Worm (Caenorhabditis elegans) whole organism, L3 larva: Measurements from ENCODE around the gene snu-23.

Experiments
- R02D3.7 ChIP-seq: fragments of 150-350 bp; optimal IDR thresholded peaks from 2 replicates; lab custom pipeline; 2014; ENCODE audit warnings: missing biosample characterization, missing genetic modification characterization
- ZK546.5 ChIP-seq: sonication (generic microtip); optimal IDR thresholded peaks from 2 replicates; lab custom pipeline; 2017; ENCODE audit warnings: missing biosample characterization, missing genetic modification characterization
- aly-2 ChIP-seq: fragments of 150-350 bp; optimal IDR thresholded peaks from 2 replicates; lab custom pipeline; 2014; ENCODE audit warnings: missing biosample characterization, missing genetic modification characterization
- ama-1 ChIP-seq: fragments of 150-350 bp; optimal IDR thresholded peaks from 2 replicates; lab custom pipeline; 2018
- ceh-16 ChIP-seq: sonication (generic microtip); optimal IDR thresholded peaks from 2 replicates; lab custom pipeline; 2017; ENCODE audit warnings: missing biosample characterization, missing genetic modification characterization
- ceh-28 ChIP-seq: fragments of 150-350 bp; optimal IDR thresholded peaks from 2 replicates; lab custom pipeline; 2014; ENCODE audit warnings: missing biosample characterization, missing genetic modification reagents, missing genetic modification characterization
- ceh-82 ChIP-seq: fragments of 150-350 bp; optimal IDR thresholded peaks from 2 replicates; lab custom pipeline; 2014; ENCODE audit warnings: missing biosample characterization, missing genetic modification characterization
- ceh-9 ChIP-seq: sonication (generic microtip); optimal IDR thresholded peaks from 2 replicates; lab custom pipeline; 2018; ENCODE audit warnings: missing biosample characterization, missing genetic modification characterization
- daf-12 ChIP-seq: fragments of 150-350 bp; optimal IDR thresholded peaks from 2 replicates; lab custom pipeline; 2014; ENCODE audit warnings: missing biosample characterization, missing genetic modification reagents, missing genetic modification characterization
- egl-5 ChIP-seq: fragments of 150-350 bp; optimal IDR thresholded peaks from 2 replicates; lab custom pipeline; 2017; ENCODE audit warnings: missing biosample characterization, missing genetic modification reagents, missing genetic modification characterization, inconsistent platforms
- elt-1 ChIP-seq: fragments of 150-350 bp; optimal IDR thresholded peaks from 2 replicates; lab custom pipeline; 2014; ENCODE audit warnings: missing biosample characterization, missing genetic modification characterization
- elt-2 ChIP-seq: sonication (generic microtip); optimal IDR thresholded peaks from 2 replicates; lab custom pipeline; 2016; ENCODE audit warnings: missing genetic modification reagents, mild to moderate bottlenecking, missing genetic modification characterization, missing compliant biosample characterization
- eor-1 ChIP-seq, 2 experiments: fragments of 150-350 bp; optimal IDR thresholded peaks; 2 replicates each; lab custom pipeline; 2014 to 2018; ENCODE audit warnings: missing biosample characterization in 2 of 2, missing genetic modification characterization in 2 of 2
- fkh-10 ChIP-seq: sonication (generic microtip); optimal IDR thresholded peaks from 2 replicates; lab custom pipeline; 2017; ENCODE audit warnings: missing biosample characterization, missing genetic modification reagents, missing genetic modification characterization
- fkh-2 ChIP-seq: fragments of 150-350 bp; optimal IDR thresholded peaks from 2 replicates; lab custom pipeline; 2014; ENCODE audit warnings: missing biosample characterization, missing genetic modification reagents, missing genetic modification characterization
- hmg-11 ChIP-seq: sonication (generic microtip); optimal IDR thresholded peaks from 2 replicates; lab custom pipeline; 2016; ENCODE audit warnings: missing genetic modification characterization, missing compliant biosample characterization
- lin-39 ChIP-seq: fragments of 150-350 bp; optimal IDR thresholded peaks from 2 replicates; lab custom pipeline; 2018; ENCODE audit warnings: missing biosample characterization, missing genetic modification reagents, missing genetic modification characterization
- lsy-12 ChIP-seq: sonication (generic microtip); optimal IDR thresholded peaks from 2 replicates; lab custom pipeline; 2016; ENCODE audit warnings: mild to moderate bottlenecking, missing genetic modification characterization, missing compliant biosample characterization
- mdl-1 ChIP-seq: fragments of 150-350 bp; optimal IDR thresholded peaks from 2 replicates; lab custom pipeline; 2014; ENCODE audit warnings: missing biosample characterization, missing genetic modification characterization
- nfya-1 ChIP-seq: sonication (generic microtip); optimal IDR thresholded peaks from 2 replicates; lab custom pipeline; 2017; ENCODE audit warnings: missing genetic modification characterization, mild to moderate bottlenecking, missing compliant biosample characterization, antibody characterized with exemption, moderate library complexity; ENCODE audit not compliant: insufficient read depth
- nhr-11 ChIP-seq: fragments of 150-350 bp; optimal IDR thresholded peaks from 2 replicates; lab custom pipeline; 2014; ENCODE audit warnings: missing biosample characterization, missing genetic modification characterization
- nhr-23 ChIP-seq: fragments of 150-350 bp; optimal IDR thresholded peaks from 2 replicates; lab custom pipeline; 2014; ENCODE audit warnings: missing biosample characterization, missing genetic modification reagents, missing genetic modification characterization
- nhr-237 ChIP-seq: fragments of 150-350 bp; optimal IDR thresholded peaks from 2 replicates; lab custom pipeline; 2014; ENCODE audit warnings: missing biosample characterization, missing genetic modification characterization
- nhr-25 ChIP-seq: sonication (generic microtip); optimal IDR thresholded peaks from 2 replicates; lab custom pipeline; 2017; ENCODE audit warnings: missing biosample characterization, missing genetic modification characterization
- nhr-28 ChIP-seq: fragments of 150-350 bp; optimal IDR thresholded peaks from 2 replicates; lab custom pipeline; 2014; ENCODE audit warnings: missing biosample characterization, missing genetic modification characterization
- nhr-43 ChIP-seq: sonication (generic microtip); optimal IDR thresholded peaks from 2 replicates; lab custom pipeline; 2016; ENCODE audit warnings: mild to moderate bottlenecking, missing genetic modification characterization, missing compliant biosample characterization; ENCODE audit not compliant: poor library complexity, severe bottlenecking
- nhr-67 ChIP-seq: fragments of 150-350 bp; optimal IDR thresholded peaks from 2 replicates; lab custom pipeline; 2014; ENCODE audit warnings: missing biosample characterization, missing genetic modification characterization
- nhr-76 ChIP-seq: fragments of 150-350 bp; sonication (generic microtip); optimal IDR thresholded peaks from 5 replicates; lab custom pipeline; 2014; ENCODE audit warnings: missing biosample characterization, missing genetic modification characterization
- pha-4 ChIP-seq: fragments of 150-350 bp; optimal IDR thresholded peaks from 2 replicates; lab custom pipeline; 2014; ENCODE audit warnings: missing biosample characterization, missing genetic modification reagents, missing genetic modification characterization
- pqm-1 ChIP-seq: fragments of 150-350 bp; optimal IDR thresholded peaks from 2 replicates; lab custom pipeline; 2017; ENCODE audit warnings: missing biosample characterization, missing genetic modification characterization, inconsistent platforms
- sea-2 ChIP-seq: fragments of 150-350 bp; sonication (generic microtip); optimal IDR thresholded peaks from 4 replicates; lab custom pipeline; 2014; ENCODE audit warnings: missing biosample characterization, missing genetic modification reagents, missing genetic modification characterization
- snpc-4 ChIP-seq: fragments of 150-350 bp; optimal IDR thresholded peaks from 2 replicates; lab custom pipeline; 2014; ENCODE audit warnings: missing biosample characterization, missing genetic modification characterization
- tbx-2 ChIP-seq: sonication (generic microtip); optimal IDR thresholded peaks from 2 replicates; lab custom pipeline; 2016; ENCODE audit warnings: mild to moderate bottlenecking, missing genetic modification characterization, missing compliant biosample characterization
- unc-39 ChIP-seq: sonication (generic microtip); optimal IDR thresholded peaks from 4 replicates; lab custom pipeline; 2017; ENCODE audit warnings: missing biosample characterization, missing genetic modification characterization
- unc-62 ChIP-seq: fragments of 150-350 bp; sonication (generic microtip); optimal IDR thresholded peaks from 4 replicates; lab custom pipeline; 2014; ENCODE audit warnings: missing biosample characterization, missing genetic modification reagents, missing genetic modification characterization
- ztf-11 ChIP-seq: fragments of 150-350 bp; optimal IDR thresholded peaks from 2 replicates; lab custom pipeline; 2014; ENCODE audit warnings: missing biosample characterization, missing genetic modification characterization
- ztf-4 ChIP-seq: fragments of 150-350 bp; optimal IDR thresholded peaks from 2 replicates; lab custom pipeline; 2014; ENCODE audit warnings: missing biosample characterization, missing genetic modification characterization

The snu-23 gene

ce11 chrIII:7725483-7726250 lies 44.3 kb downstream of the snu-23 start:
- TF ChIP-seq egl-5 (tag; lab: Kevin White, UChicago) (no peak), daf-12 (no peak), nfya-1 (peak; percentile 64), ceh-82 (tag; lab: Kevin White, UChicago) (no peak), pqm-1 (tag; lab: Kevin White, UChicago) (no peak), ztf-11 (no peak), aly-2 (tag; lab: Kevin White, UChicago) (no peak), fkh-2 (no peak), fkh-10 (peak; percentile 28), ceh-16 (no peak), ama-1 (peak; percentile 17), hmg-11 (tag; lab: Kevin White, UChicago) (peak; percentile 31), elt-2 (tag; lab: Kevin White, UChicago) (no peak), nhr-28 (tag; lab: Kevin White, UChicago) (no peak), lsy-12 (tag; lab: Kevin White, UChicago) (no peak), tbx-2 (tag; lab: Kevin White, UChicago) (no peak), nhr-11 (tag; lab: Kevin White, UChicago) (no peak), lin-39 (peak; percentile 61)

DNA sequence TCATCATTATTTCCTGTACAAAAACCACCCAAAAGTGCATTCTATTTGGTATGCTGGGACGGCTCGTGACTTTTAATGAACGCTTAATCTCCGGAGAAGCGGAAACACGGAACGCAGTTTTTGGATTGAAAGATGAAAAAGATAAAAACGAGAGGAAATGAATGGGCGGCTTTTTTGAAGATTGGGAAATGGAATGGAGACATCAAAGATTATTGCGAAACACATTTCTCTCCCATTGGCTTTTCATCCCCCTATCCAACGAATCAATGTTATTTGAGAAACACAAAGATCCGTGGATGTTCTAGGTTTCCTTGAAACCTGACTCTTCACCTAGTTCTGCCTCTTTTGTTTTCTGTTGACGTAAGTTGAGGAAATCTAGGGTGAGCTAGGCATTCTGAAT lies 45.5 kb downstream of the snu-23 start:
- TF ChIP-seq nfya-1 (peak; percentile 55), ZK546.5 (tag; lab: Kevin White, UChicago) (no peak), ceh-16 (no peak), mdl-1 (tag; lab: Kevin White, UChicago) (no peak), aly-2 (tag; lab: Kevin White, UChicago) (no peak), lsy-12 (tag; lab: Kevin White, UChicago) (no peak), ztf-11 (no peak), ztf-4 (tag; lab: Kevin White, UChicago) (no peak), egl-5 (tag; lab: Kevin White, UChicago) (peak; percentile 19), unc-62 (no peak), sea-2 (GFP tag; lab: Kevin White, UChicago) (no peak), elt-1 (tag; lab: Kevin White, UChicago) (peak; percentile 71), pqm-1 (tag; lab: Kevin White, UChicago) (no peak), lin-39 (peak; percentile 30), nhr-67 (tag; lab: Kevin White, UChicago) (no peak), ceh-28 (tag; lab: Kevin White, UChicago) (no peak), daf-12 (no peak), nhr-23 (tag; lab: Kevin White, UChicago) (peak; percentile 11), nhr-76 (tag; lab: Kevin White, UChicago) (no peak)

- TF ChIP-seq fkh-10 (peak; percentile 18), nfya-1 (peak; percentile 61), ceh-9 (no peak), eor-1 (tag; optimal IDR thresholded peaks at IDR 0.05; lab: Kevin White, UChicago) (no peak), unc-39 (tag; lab: Kevin White, UChicago) (no peak), aly-2 (tag; lab: Kevin White, UChicago) (no peak), snpc-4 (peak; percentile 31), nhr-25 (tag; lab: Kevin White, UChicago) (peak; percentile 15), ceh-28 (tag; lab: Kevin White, UChicago) (peak; percentile 31), ceh-82 (tag; lab: Kevin White, UChicago) (no peak), hmg-11 (tag; lab: Kevin White, UChicago) (peak; percentile 62), egl-5 (tag; lab: Kevin White, UChicago) (peak; percentile 60), pha-4 (tag; lab: Kevin White, UChicago) (peak; percentile 4), lin-39 (peak; percentile 11), nhr-43 (tag; lab: Kevin White, UChicago) (no peak), sea-2 (GFP tag; lab: Kevin White, UChicago) (no peak), daf-12 (no peak), ztf-4 (tag; lab: Kevin White, UChicago) (no peak), elt-1 (tag; lab: Kevin White, UChicago) (no peak), ama-1 (peak; percentile 35), nhr-237 (tag; lab: Kevin White, UChicago) (no peak), R02D3.7 (tag; lab: Kevin White, UChicago) (no peak)
Measured at ce11 chrIII:7723412-7724068, 46.4 kb downstream of the snu-23 start.
